Worm (Caenorhabditis elegans): ENCODE results near the gene mrpl-46.

- no peak for TF ChIP-seq nhr-76 (tag; optimal IDR thresholded peaks at IDR 0.05)
- no peak for TF ChIP-seq mdl-1 (tag; optimal IDR thresholded peaks at IDR 0.05)
These were observed 46.2 kb upstream of the mrpl-46 start for ce11 chrIV:754357-754972.

Measured in whole organism, L4 larva.